Worm (Caenorhabditis elegans) whole organism, L4 larva: ENCODE data around the gene F57F5.3.

Experiments
- F37D6.2 ChIP-seq: sonication (generic microtip); optimal IDR thresholded peaks from 2 replicates; lab custom pipeline; 2016; ENCODE audit warnings: mild to moderate bottlenecking, missing genetic modification characterization, missing compliant biosample characterization
- R02D3.7 ChIP-seq: fragments of 150-350 bp; sonication (generic microtip); optimal IDR thresholded peaks from 3 replicates; lab custom pipeline; 2014; ENCODE audit warnings: missing biosample characterization, missing genetic modification characterization
- Y105C5A.15 ChIP-seq: fragments of 200-800 bp; sonication (Bioruptor generic); IDR thresholded peaks from 2 replicates; pipeline ENCODE4 v1.3.6; 2022; ENCODE audit warnings: missing genetic modification characterization, missing compliant biosample characterization
- Y48G9A.11 ChIP-seq: fragments of 200-800 bp; sonication (Bioruptor generic); IDR thresholded peaks from 2 replicates; pipeline ENCODE4 v1.3.6; 2022; ENCODE audit warnings: missing genetic modification reagents, missing genetic modification characterization, missing compliant biosample characterization
- Y75B8A.6 ChIP-seq: fragments of 200-800 bp; sonication (Bioruptor generic); IDR thresholded peaks from 2 replicates; pipeline ENCODE4 v1.3.6; 2022; ENCODE audit warnings: missing genetic modification reagents, missing genetic modification characterization, missing compliant biosample characterization
- aly-2 ChIP-seq: sonication (generic microtip); optimal IDR thresholded peaks from 2 replicates; lab custom pipeline; 2018; ENCODE audit warnings: missing biosample characterization, missing genetic modification characterization
- ama-1 ChIP-seq: fragments of 150-350 bp; optimal IDR thresholded peaks from 2 replicates; lab custom pipeline; 2014; ENCODE audit warnings: inconsistent platforms, mixed read lengths
- ceh-20 ChIP-seq: fragments of 200-800 bp; sonication (Bioruptor generic); IDR thresholded peaks from 2 replicates; pipeline ENCODE4 v1.3.6; 2022; ENCODE audit warnings: missing genetic modification reagents, missing genetic modification characterization, missing compliant biosample characterization
- ceh-28 ChIP-seq: fragments of 150-350 bp; optimal IDR thresholded peaks from 2 replicates; lab custom pipeline; 2014; ENCODE audit warnings: missing biosample characterization, missing genetic modification reagents, missing genetic modification characterization
- ceh-62 ChIP-seq: sonication (generic microtip); optimal IDR thresholded peaks from 2 replicates; lab custom pipeline; 2017; ENCODE audit warnings: missing biosample characterization, missing genetic modification characterization
- ceh-82 ChIP-seq: sonication (generic microtip); optimal IDR thresholded peaks from 2 replicates; lab custom pipeline; 2017; ENCODE audit warnings: missing biosample characterization, missing genetic modification characterization
- ces-1 ChIP-seq: fragments of 150-350 bp; sonication (generic microtip); optimal IDR thresholded peaks from 4 replicates; lab custom pipeline; 2014; ENCODE audit warnings: missing biosample characterization, missing genetic modification reagents, missing genetic modification characterization
- daf-12 ChIP-seq: fragments of 150-350 bp; optimal IDR thresholded peaks from 2 replicates; lab custom pipeline; 2014; ENCODE audit warnings: missing biosample characterization, missing genetic modification reagents, missing genetic modification characterization
- daf-16 ChIP-seq, 3 experiments: sonication (generic microtip); optimal IDR thresholded peaks; 2 replicates each; lab custom pipeline; 2016 to 2017; ENCODE audit warnings: missing genetic modification characterization in 3 of 3, missing genetic modification reagents in 3 of 3, mild to moderate bottlenecking in 2 of 3, missing compliant biosample characterization in 2 of 3, missing biosample characterization in 1 of 3, moderate library complexity in 1 of 3
- daf-8 ChIP-seq: fragments of 200-800 bp; sonication (Bioruptor generic); IDR thresholded peaks from 2 replicates; pipeline ENCODE4 v1.3.6; 2022; ENCODE audit warnings: missing genetic modification characterization, missing compliant biosample characterization
- dmd-6 ChIP-seq: fragments of 200-800 bp; sonication (Bioruptor generic); IDR thresholded peaks from 2 replicates; pipeline ENCODE4 v1.3.6; 2022; ENCODE audit warnings: missing genetic modification reagents, missing genetic modification characterization, missing compliant biosample characterization
- dmd-9 ChIP-seq: fragments of 200-800 bp; sonication (Bioruptor generic); IDR thresholded peaks from 2 replicates; pipeline ENCODE4 v1.3.6; 2022; ENCODE audit warnings: missing genetic modification reagents, missing genetic modification characterization, missing compliant biosample characterization
- duxl-1 ChIP-seq: sonication (generic microtip); optimal IDR thresholded peaks from 2 replicates; lab custom pipeline; 2016; ENCODE audit warnings: mild to moderate bottlenecking, missing genetic modification characterization, moderate library complexity, missing compliant biosample characterization; ENCODE audit not compliant: poor library complexity
- dve-1 ChIP-seq: sonication (generic microtip); optimal IDR thresholded peaks from 2 replicates; lab custom pipeline; 2017; ENCODE audit warnings: antibody characterized with exemption, mild to moderate bottlenecking, missing genetic modification characterization, missing compliant biosample characterization; ENCODE audit not compliant: insufficient read depth
- egl-27 ChIP-seq: sonication (generic microtip); optimal IDR thresholded peaks from 3 replicates; lab custom pipeline; 2017; ENCODE audit warnings: missing biosample characterization, missing genetic modification reagents, missing genetic modification characterization
- fkh-10 ChIP-seq: fragments of 150-350 bp; optimal IDR thresholded peaks from 2 replicates; lab custom pipeline; 2014; ENCODE audit warnings: missing biosample characterization, missing genetic modification reagents, missing genetic modification characterization
- fos-1 ChIP-seq: fragments of 150-350 bp; optimal IDR thresholded peaks from 2 replicates; lab custom pipeline; 2014; ENCODE audit warnings: missing biosample characterization, missing genetic modification characterization
- hif-1 ChIP-seq, 2 experiments: sonication (generic microtip); optimal IDR thresholded peaks; 2 replicates each; lab custom pipeline; 2016 to 2017; ENCODE audit warnings: missing compliant biosample characterization in 2 of 2, missing genetic modification characterization in 2 of 2, missing genetic modification reagents in 2 of 2, missing genotype in 2 of 2, mild to moderate bottlenecking in 1 of 2
- hmg-1.1 ChIP-seq: fragments of 200-800 bp; sonication (Bioruptor generic); IDR thresholded peaks from 2 replicates; pipeline ENCODE4 v1.3.6; 2022; ENCODE audit warnings: missing genetic modification reagents, missing genetic modification characterization, missing compliant biosample characterization
- lin-1 ChIP-seq: fragments of 200-800 bp; sonication (Bioruptor generic); IDR thresholded peaks from 2 replicates; pipeline ENCODE4 v1.3.6; 2022; ENCODE audit warnings: missing genetic modification reagents, missing genetic modification characterization, missing compliant biosample characterization
- lin-13 ChIP-seq: fragments of 150-350 bp; optimal IDR thresholded peaks from 2 replicates; lab custom pipeline; 2014; ENCODE audit warnings: missing biosample characterization, missing genetic modification reagents, missing genetic modification characterization
- lin-29 ChIP-seq: fragments of 200-800 bp; sonication (Bioruptor generic); IDR thresholded peaks from 2 replicates; pipeline ENCODE4 v1.3.6; 2022; ENCODE audit warnings: missing genetic modification reagents, missing genetic modification characterization, missing compliant biosample characterization
- lin-39 ChIP-seq: fragments of 150-350 bp; optimal IDR thresholded peaks from 2 replicates; lab custom pipeline; 2014; ENCODE audit warnings: missing biosample characterization, missing genetic modification reagents, missing genetic modification characterization
- lsy-2 ChIP-seq, 2 experiments: fragments of 150-350 bp in 1 of 2; sonication (generic microtip) in 1 of 2; optimal IDR thresholded peaks; 2 replicates each; lab custom pipeline; 2014 to 2017; ENCODE audit warnings: missing biosample characterization in 2 of 2, missing genetic modification characterization in 2 of 2
- madf-5 ChIP-seq, 2 experiments: fragments of 200-800 bp; sonication (Bioruptor generic); IDR thresholded peaks; 2 replicates each; pipeline ENCODE4 v1.3.6; 2022; ENCODE audit warnings: missing compliant biosample characterization in 2 of 2, missing genetic modification characterization in 2 of 2
- mdl-1 ChIP-seq, 2 experiments: fragments of 150-350 bp in 1 of 2; sonication (generic microtip) in 1 of 2; optimal IDR thresholded peaks; 2 replicates each; lab custom pipeline; 2014 to 2017; ENCODE audit warnings: missing biosample characterization in 2 of 2, missing genetic modification characterization in 2 of 2
- mdt-29 ChIP-seq: fragments of 200-800 bp; sonication (Bioruptor generic); IDR thresholded peaks from 2 replicates; pipeline ENCODE4 v1.3.6; 2022; ENCODE audit warnings: missing genetic modification reagents, missing genetic modification characterization, missing compliant biosample characterization
- nhr-102 ChIP-seq: sonication (generic microtip); optimal IDR thresholded peaks from 2 replicates; lab custom pipeline; 2016; ENCODE audit warnings: mild to moderate bottlenecking, missing genetic modification characterization, moderate library complexity, missing compliant biosample characterization
- nhr-237 ChIP-seq: sonication (generic microtip); optimal IDR thresholded peaks from 2 replicates; lab custom pipeline; 2017; ENCODE audit warnings: missing biosample characterization, missing genetic modification characterization
- nhr-42 ChIP-seq: fragments of 200-800 bp; sonication (Bioruptor generic); IDR thresholded peaks from 2 replicates; pipeline ENCODE4 v1.3.6; 2022; ENCODE audit warnings: missing genetic modification characterization, missing compliant biosample characterization
- pqm-1 ChIP-seq: sonication (generic microtip); optimal IDR thresholded peaks from 2 replicates; lab custom pipeline; 2017; ENCODE audit warnings: missing biosample characterization, missing genetic modification characterization
- rbr-2 ChIP-seq: sonication (generic microtip); optimal IDR thresholded peaks from 2 replicates; lab custom pipeline; 2016; ENCODE audit warnings: missing genotype, missing genetic modification characterization, missing compliant biosample characterization
- set-16 ChIP-seq: fragments of 200-800 bp; sonication (Bioruptor generic); IDR thresholded peaks from 2 replicates; pipeline ENCODE4 v1.3.6; 2022; ENCODE audit warnings: missing genetic modification reagents, missing genetic modification characterization, missing compliant biosample characterization
- snpc-4 ChIP-seq: fragments of 150-350 bp; optimal IDR thresholded peaks from 2 replicates; lab custom pipeline; 2014; ENCODE audit warnings: missing biosample characterization, missing genetic modification characterization
- spr-1 ChIP-seq: sonication (generic microtip); optimal IDR thresholded peaks from 2 replicates; lab custom pipeline; 2016; ENCODE audit warnings: mild to moderate bottlenecking, missing genetic modification characterization, missing compliant biosample characterization
- spr-3 ChIP-seq: fragments of 200-800 bp; sonication (Bioruptor generic); optimal IDR thresholded peaks from 2 replicates; lab custom pipeline; 2018; ENCODE audit warnings: mild to moderate bottlenecking, missing genetic modification characterization, missing compliant biosample characterization
- tra-1 ChIP-seq: fragments of 200-800 bp; sonication (Bioruptor generic); IDR thresholded peaks from 2 replicates; pipeline ENCODE4 v1.3.6; 2022; ENCODE audit warnings: missing genetic modification reagents, missing genetic modification characterization, missing compliant biosample characterization
- unc-62 ChIP-seq, 3 experiments: fragments of 150-350 bp in 1 of 3; sonication (generic microtip); optimal IDR thresholded peaks in 2 of 3; peaks in 1 of 3; 1 replicate in 1 of 3; 2 replicates in 2 of 3; lab custom pipeline; 2014 to 2017; ENCODE audit warnings: missing biosample characterization in 3 of 3, missing genetic modification characterization in 3 of 3, missing genetic modification reagents in 3 of 3, missing genotype in 1 of 3
- zag-1 ChIP-seq: fragments of 150-350 bp; optimal IDR thresholded peaks from 2 replicates; lab custom pipeline; 2014; ENCODE audit warnings: missing biosample characterization, missing genetic modification characterization
- zfp-3 ChIP-seq: fragments of 200-800 bp; sonication (Bioruptor generic); conservative IDR thresholded peaks from 2 replicates; pipeline ENCODE4 v1.3.6; 2022; ENCODE audit warnings: missing genetic modification reagents, missing genetic modification characterization, missing compliant biosample characterization
- zip-2 ChIP-seq: fragments of 150-350 bp; optimal IDR thresholded peaks from 2 replicates; lab custom pipeline; 2014; ENCODE audit warnings: missing biosample characterization, missing genetic modification characterization
- ztf-11 ChIP-seq: fragments of 150-350 bp; optimal IDR thresholded peaks from 2 replicates; lab custom pipeline; 2014; ENCODE audit warnings: missing biosample characterization, missing genetic modification characterization
- ztf-7 ChIP-seq: fragments of 150-350 bp; optimal IDR thresholded peaks from 2 replicates; lab custom pipeline; 2014; ENCODE audit warnings: missing biosample characterization, missing genetic modification characterization

The F57F5.3 gene

ce11 chrV:11976734-11977133, 29.7 kb downstream of the F57F5.3 start (continued):
- TF ChIP-seq fkh-10 (GFP tag; lab: Kevin White, UChicago) (no peak), spr-1 (no peak), ztf-11 (tag; lab: Kevin White, UChicago) (no peak), unc-62 (GFP tag; optimal IDR thresholded peaks at IDR 0.05 in 1 of 2; lab: Kevin White, UChicago) (no peak), unc-62 (tag; optimal IDR thresholded peaks at IDR 0.05; lab: Kevin White, UChicago) (no peak), lin-39 (tag; lab: Kevin White, UChicago) (no peak), daf-16 (GFP tag; optimal IDR thresholded peaks at IDR 0.05; lab: Kevin White, UChicago) (no peak), daf-16 (tag; optimal IDR thresholded peaks at IDR 0.05; lab: Kevin White, UChicago) (peak; percentile 39), nhr-42 (GFP tag; lab: Robert Waterston, UW) (no peak), dmd-6 (GFP tag; lab: Robert Waterston, UW) (peak; percentile 80), Y105C5A.15 (no peak), Y48G9A.11 (no peak), duxl-1 (tag; lab: Kevin White, UChicago) (no peak), tra-1 (GFP tag; lab: Robert Waterston, UW) (0 out of 2 replicates have a peak, but pooled peaks have one; percentile 46), F37D6.2 (no peak), lsy-2 (tag; optimal IDR thresholded peaks at IDR 0.05; lab: Kevin White, UChicago) (peak in 1 of 2 experiments; percentile 21), dve-1 (peak; percentile 68), ama-1 (lab: Kevin White, UChicago) (no peak), ceh-82 (tag; lab: Kevin White, UChicago) (no peak), rbr-2 (tag; lab: Kevin White, UChicago) (no peak), pqm-1 (tag; lab: Kevin White, UChicago) (peak; percentile 34), ceh-62 (tag; lab: Kevin White, UChicago) (no peak), fos-1 (no peak), set-16 (GFP tag; lab: Robert Waterston, UW) (no peak), mdl-1 (tag; optimal IDR thresholded peaks at IDR 0.05; lab: Kevin White, UChicago) (no peak), ceh-28 (tag; lab: Kevin White, UChicago) (no peak), ztf-7 (tag; lab: Kevin White, UChicago) (no peak), hmg-1.1 (GFP tag; lab: Robert Waterston, UW) (no peak), lin-29 (no peak), aly-2 (tag; lab: Kevin White, UChicago) (no peak), hif-1 (tag; optimal IDR thresholded peaks at IDR 0.05; lab: Kevin White, UChicago) (no peak), ceh-20 (GFP tag; lab: Robert Waterston, UW) (no peak), lin-13 (no peak), mdt-29 (no peak)
- TF ChIP-seq, all 104 proteins: peak for 13

ce11 chrV:11975233-11975632, 31.2 kb downstream of the F57F5.3 start, which contains the start of gene cpr-1:
Gene cpr-1, plus strand, starts transcription at chrV:11975551.
- TF ChIP-seq hif-1 (tag; optimal IDR thresholded peaks at IDR 0.05; lab: Kevin White, UChicago): no peak
- no peak for TF ChIP-seq lin-39 (tag; lab: Kevin White, UChicago)
- TF ChIP-seq rbr-2 (tag; lab: Kevin White, UChicago): no peak
- peak; percentile 65 for TF ChIP-seq dve-1
- TF ChIP-seq madf-5 (GFP tag; IDR thresholded peaks at IDR 0.05; lab: Robert Waterston, UW): no peak
- TF ChIP-seq unc-62 (GFP tag; optimal IDR thresholded peaks at IDR 0.05 in 1 of 2; lab: Kevin White, UChicago): peak in 1 of 2 experiments; percentile 75
- no peak for TF ChIP-seq unc-62 (tag; optimal IDR thresholded peaks at IDR 0.05; lab: Kevin White, UChicago)
- no peak for TF ChIP-seq daf-8 (GFP tag; lab: Robert Waterston, UW)
- TF ChIP-seq Y75B8A.6 (GFP tag; lab: Robert Waterston, UW): no peak
- no peak for TF ChIP-seq R02D3.7 (tag; lab: Kevin White, UChicago)
- no peak for TF ChIP-seq zag-1
- peak; percentile 92 for TF ChIP-seq dmd-6 (GFP tag; lab: Robert Waterston, UW)
- TF ChIP-seq nhr-102: no peak
- no peak for TF ChIP-seq zfp-3 (GFP tag; lab: Robert Waterston, UW)
- peak; percentile 77 for TF ChIP-seq pqm-1 (tag; lab: Kevin White, UChicago)
- no peak for TF ChIP-seq ces-1
- peak; percentile 80 for TF ChIP-seq lin-1 (GFP tag; lab: Robert Waterston, UW)
- TF ChIP-seq set-16 (GFP tag; lab: Robert Waterston, UW): no peak
- TF ChIP-seq zip-2: no peak
- TF ChIP-seq nhr-237 (tag; lab: Kevin White, UChicago): no peak
- no peak for TF ChIP-seq mdt-29
- TF ChIP-seq nhr-42 (GFP tag; lab: Robert Waterston, UW): no peak
- no peak for TF ChIP-seq snpc-4
- TF ChIP-seq fkh-10 (GFP tag; lab: Kevin White, UChicago): no peak
- no peak for TF ChIP-seq daf-16 (GFP tag; optimal IDR thresholded peaks at IDR 0.05; lab: Kevin White, UChicago)
- peak; percentile 42 for TF ChIP-seq daf-16 (tag; optimal IDR thresholded peaks at IDR 0.05; lab: Kevin White, UChicago)
- no peak for TF ChIP-seq spr-3 (GFP tag; lab: Kevin White, UChicago)
- no peak for TF ChIP-seq lsy-2 (tag; optimal IDR thresholded peaks at IDR 0.05; lab: Kevin White, UChicago)
- TF ChIP-seq daf-12 (tag; lab: Kevin White, UChicago): no peak
- no peak for TF ChIP-seq spr-1
- TF ChIP-seq dmd-9 (GFP tag; lab: Robert Waterston, UW): no peak
- TF ChIP-seq egl-27: no peak
